Worm (Caenorhabditis elegans) whole organism, L1 larva: ENCODE results near the gene F54F2.9.

ENCODE experiments used
- C34B4.2 ChIP-seq: sonication (generic microtip); optimal IDR thresholded peaks from 2 replicates; lab custom pipeline; 2017; ENCODE audit warnings: mild to moderate bottlenecking, missing genetic modification characterization, missing compliant biosample characterization
- F16B12.6 ChIP-seq: fragments of 150-350 bp; optimal IDR thresholded peaks from 2 replicates; lab custom pipeline; 2014; ENCODE audit warnings: missing biosample characterization, missing genetic modification characterization
- Y116A8C.19 ChIP-seq: sonication (generic microtip); optimal IDR thresholded peaks from 2 replicates; lab custom pipeline; 2016; ENCODE audit warnings: missing compliant biosample characterization, missing genetic modification characterization, borderline replicate concordance
- alr-1 ChIP-seq: fragments of 200-800 bp; sonication (Bioruptor generic); optimal IDR thresholded peaks from 2 replicates; lab custom pipeline; 2018; ENCODE audit warnings: borderline replicate concordance, mild to moderate bottlenecking, missing genetic modification characterization, missing compliant biosample characterization
- aly-2 ChIP-seq: fragments of 150-350 bp; optimal IDR thresholded peaks from 2 replicates; lab custom pipeline; 2014; ENCODE audit warnings: missing biosample characterization, missing genetic modification characterization
- ceh-63 ChIP-seq: fragments of 200-800 bp; sonication (Bioruptor generic); optimal IDR thresholded peaks from 2 replicates; lab custom pipeline; 2018; ENCODE audit warnings: mild to moderate bottlenecking, missing genetic modification characterization, missing compliant biosample characterization
- ceh-82 ChIP-seq, 3 experiments: fragments of 150-350 bp in 1 of 3; sonication (generic microtip) in 2 of 3; optimal IDR thresholded peaks; 2 replicates each; lab custom pipeline; 2014 to 2017; ENCODE audit warnings: missing biosample characterization in 3 of 3, missing genetic modification characterization in 3 of 3
- ceh-88 ChIP-seq: fragments of 200-800 bp; sonication (Bioruptor generic); IDR thresholded peaks from 2 replicates; pipeline ENCODE4 v1.3.6; 2022; ENCODE audit warnings: missing genetic modification characterization, missing compliant biosample characterization
- ces-1 ChIP-seq: fragments of 150-350 bp; optimal IDR thresholded peaks from 2 replicates; lab custom pipeline; 2014; ENCODE audit warnings: missing biosample characterization, missing genetic modification reagents, missing genetic modification characterization
- dpl-1 ChIP-seq, 3 experiments: fragments of 150-350 bp in 2 of 3; sonication (generic microtip) in 1 of 3; optimal IDR thresholded peaks; 2 replicates each; lab custom pipeline; 2014 to 2017; ENCODE audit warnings: missing biosample characterization in 3 of 3, missing genetic modification characterization in 3 of 3, missing genetic modification reagents in 3 of 3
- efl-1 ChIP-seq, 4 experiments: fragments of 150-350 bp; optimal IDR thresholded peaks in 3 of 4; peaks in 1 of 4; 1 replicate in 1 of 4; 2 replicates in 3 of 4; lab custom pipeline; 2014; ENCODE audit warnings: missing biosample characterization in 2 of 4, missing genetic modification characterization in 2 of 4, missing genetic modification reagents in 2 of 4
- efl-3 ChIP-seq: fragments of 200-800 bp; sonication (Bioruptor generic); optimal IDR thresholded peaks from 2 replicates; lab custom pipeline; 2018; ENCODE audit warnings: mild to moderate bottlenecking, missing genetic modification characterization, missing compliant biosample characterization
- elt-2 ChIP-seq: sonication (generic microtip); optimal IDR thresholded peaks from 2 replicates; lab custom pipeline; 2016; ENCODE audit warnings: missing genetic modification characterization, mild to moderate bottlenecking, inconsistent platforms, missing compliant biosample characterization, missing genetic modification reagents
- elt-3 ChIP-seq, 6 experiments: fragments of 150-350 bp in 1 of 6; sonication (generic microtip); optimal IDR thresholded peaks; 2 replicates each; lab custom pipeline; 2017 to 2018; ENCODE audit warnings: missing biosample characterization in 6 of 6, missing genetic modification characterization in 6 of 6, inconsistent platforms in 1 of 6
- ets-5 ChIP-seq: fragments of 200-800 bp; sonication (Bioruptor generic); IDR thresholded peaks from 2 replicates; pipeline ENCODE4 v1.3.6; 2022; ENCODE audit warnings: missing genetic modification characterization, missing compliant biosample characterization
- fkh-10 ChIP-seq: sonication (generic microtip); optimal IDR thresholded peaks from 2 replicates; lab custom pipeline; 2017; ENCODE audit warnings: missing biosample characterization, missing genetic modification reagents, missing genetic modification characterization
- fkh-4 ChIP-seq: sonication (generic microtip); optimal IDR thresholded peaks from 2 replicates; lab custom pipeline; 2016; ENCODE audit warnings: missing compliant biosample characterization, missing genetic modification characterization, borderline replicate concordance
- fkh-8 ChIP-seq: sonication (generic microtip); optimal IDR thresholded peaks from 2 replicates; lab custom pipeline; 2016; ENCODE audit warnings: mild to moderate bottlenecking, missing genetic modification characterization, missing compliant biosample characterization
- hlh-17 ChIP-seq: fragments of 200-800 bp; sonication (Bioruptor generic); optimal IDR thresholded peaks from 2 replicates; lab custom pipeline; 2018; ENCODE audit warnings: missing genetic modification characterization, mild to moderate bottlenecking, missing compliant biosample characterization, moderate library complexity, borderline replicate concordance
- hpl-2 ChIP-seq: fragments of 150-350 bp; optimal IDR thresholded peaks from 2 replicates; lab custom pipeline; 2014; ENCODE audit warnings: missing biosample characterization, missing genetic modification reagents, missing genetic modification characterization
- irx-1 ChIP-seq: sonication (generic microtip); optimal IDR thresholded peaks from 2 replicates; lab custom pipeline; 2016; ENCODE audit warnings: missing genetic modification characterization, missing compliant biosample characterization
- jun-1 ChIP-seq: fragments of 150-350 bp; optimal IDR thresholded peaks from 2 replicates; lab custom pipeline; 2014; ENCODE audit warnings: missing biosample characterization, missing genetic modification reagents, missing genetic modification characterization
- lin-13 ChIP-seq: fragments of 150-350 bp; optimal IDR thresholded peaks from 2 replicates; lab custom pipeline; 2014; ENCODE audit warnings: missing biosample characterization, missing genetic modification reagents, missing genetic modification characterization
- lin-14 ChIP-seq: fragments of 200-800 bp; sonication (Bioruptor generic); optimal IDR thresholded peaks from 2 replicates; lab custom pipeline; 2018; ENCODE audit warnings: mild to moderate bottlenecking, missing genetic modification characterization, moderate library complexity, missing compliant biosample characterization
- lin-15B ChIP-seq: fragments of 150-350 bp; sonication (generic microtip); optimal IDR thresholded peaks from 3 replicates; lab custom pipeline; 2014; ENCODE audit warnings: missing biosample characterization, missing genetic modification characterization
- lin-39 ChIP-seq: fragments of 150-350 bp; optimal IDR thresholded peaks from 2 replicates; lab custom pipeline; 2014; ENCODE audit warnings: missing biosample characterization, missing genetic modification reagents, missing genetic modification characterization
- lsy-2 ChIP-seq, 2 experiments: fragments of 150-350 bp; optimal IDR thresholded peaks; 2 replicates each; lab custom pipeline; 2014; ENCODE audit warnings: missing biosample characterization in 2 of 2, missing genetic modification characterization in 2 of 2
- mab-9 ChIP-seq: fragments of 200-800 bp; sonication (Bioruptor generic); IDR thresholded peaks from 2 replicates; pipeline ENCODE4 v1.3.6; 2022; ENCODE audit warnings: missing genetic modification reagents, missing genetic modification characterization, missing compliant biosample characterization
- mdl-1 ChIP-seq, 2 experiments: fragments of 150-350 bp; optimal IDR thresholded peaks; 2 replicates each; lab custom pipeline; 2014 to 2017; ENCODE audit warnings: missing biosample characterization in 2 of 2, missing genetic modification characterization in 2 of 2, inconsistent platforms in 1 of 2
- mep-1 ChIP-seq: fragments of 150-350 bp; optimal IDR thresholded peaks from 2 replicates; lab custom pipeline; 2014; ENCODE audit warnings: missing biosample characterization, missing genetic modification characterization
- nhr-11 ChIP-seq: fragments of 150-350 bp; optimal IDR thresholded peaks from 2 replicates; lab custom pipeline; 2014; ENCODE audit warnings: missing biosample characterization, missing genetic modification characterization
- nhr-19 ChIP-seq: fragments of 200-800 bp; sonication (Bioruptor generic); conservative IDR thresholded peaks from 2 replicates; pipeline ENCODE4 v1.3.6; 2022; ENCODE audit warnings: missing genetic modification characterization, missing compliant biosample characterization
- nhr-28 ChIP-seq: fragments of 150-350 bp; optimal IDR thresholded peaks from 2 replicates; lab custom pipeline; 2014; ENCODE audit warnings: missing biosample characterization, missing genetic modification characterization
- nhr-71 ChIP-seq: sonication (generic microtip); optimal IDR thresholded peaks from 2 replicates; lab custom pipeline; 2016; ENCODE audit warnings: mild to moderate bottlenecking, missing genetic modification characterization, moderate library complexity, missing compliant biosample characterization
- nhr-76 ChIP-seq: sonication (generic microtip); optimal IDR thresholded peaks from 2 replicates; lab custom pipeline; 2017; ENCODE audit warnings: missing biosample characterization, missing genetic modification characterization
- nhr-84 ChIP-seq: sonication (generic microtip); optimal IDR thresholded peaks from 2 replicates; lab custom pipeline; 2017; ENCODE audit warnings: missing biosample characterization, missing genetic modification characterization
- nhr-90 ChIP-seq: sonication (generic microtip); optimal IDR thresholded peaks from 2 replicates; lab custom pipeline; 2016; ENCODE audit warnings: mild to moderate bottlenecking, missing genetic modification characterization, missing compliant biosample characterization; ENCODE audit not compliant: poor library complexity
- pqm-1 ChIP-seq: sonication (generic microtip); optimal IDR thresholded peaks from 3 replicates; lab custom pipeline; 2017; ENCODE audit warnings: missing biosample characterization, missing genetic modification characterization
- snu-23 ChIP-seq: sonication (generic microtip); optimal IDR thresholded peaks from 2 replicates; lab custom pipeline; 2016; ENCODE audit warnings: missing genetic modification characterization, missing compliant biosample characterization
- sptf-1 ChIP-seq: fragments of 150-350 bp; optimal IDR thresholded peaks from 2 replicates; lab custom pipeline; 2014; ENCODE audit warnings: missing biosample characterization, missing genetic modification characterization
- sup-37 ChIP-seq: fragments of 200-800 bp; sonication (Bioruptor generic); optimal IDR thresholded peaks from 2 replicates; lab custom pipeline; 2018; ENCODE audit warnings: mild to moderate bottlenecking, missing genetic modification characterization, missing compliant biosample characterization
- tbx-2 ChIP-seq: sonication (generic microtip); optimal IDR thresholded peaks from 2 replicates; lab custom pipeline; 2016; ENCODE audit warnings: missing genetic modification characterization, missing compliant biosample characterization
- tlp-1 ChIP-seq: fragments of 150-350 bp; optimal IDR thresholded peaks from 2 replicates; lab custom pipeline; 2014; ENCODE audit warnings: missing biosample characterization, missing genetic modification characterization
- unc-130 ChIP-seq: fragments of 150-350 bp; optimal IDR thresholded peaks from 2 replicates; lab custom pipeline; 2017; ENCODE audit warnings: missing biosample characterization, missing genetic modification characterization, inconsistent platforms
- unc-30 ChIP-seq: sonication (generic microtip); optimal IDR thresholded peaks from 2 replicates; lab custom pipeline; 2017; ENCODE audit warnings: missing biosample characterization, missing genetic modification characterization
- unc-98 ChIP-seq: fragments of 200-800 bp; sonication (Bioruptor generic); IDR thresholded peaks from 2 replicates; pipeline ENCODE4 v1.3.6; 2022; ENCODE audit warnings: missing genetic modification characterization, missing compliant biosample characterization
- vab-15 ChIP-seq: sonication (generic microtip); optimal IDR thresholded peaks from 2 replicates; lab custom pipeline; 2017; ENCODE audit warnings: missing genotype, mild to moderate bottlenecking, missing genetic modification characterization, missing compliant biosample characterization
- zag-1 ChIP-seq: fragments of 150-350 bp; optimal IDR thresholded peaks from 2 replicates; lab custom pipeline; 2014; ENCODE audit warnings: missing biosample characterization, missing genetic modification characterization
- ztf-4 ChIP-seq: fragments of 150-350 bp; optimal IDR thresholded peaks from 2 replicates; lab custom pipeline; 2014; ENCODE audit warnings: missing biosample characterization, missing genetic modification characterization

The F54F2.9 gene

ce11 chrIII:8869663-8870062 is 42.6 kb upstream of the F54F2.9 start:
- TF ChIP-seq ceh-88 (GFP tag; lab: Robert Waterston, UW) = no peak
- no peak for TF ChIP-seq C34B4.2 (tag; lab: Kevin White, UChicago)
- no peak for TF ChIP-seq nhr-84 (tag; lab: Kevin White, UChicago)
- TF ChIP-seq sptf-1 = no peak

ce11 chrIII:8867922-8868655 is 41.1 kb upstream of the F54F2.9 start:
- TF ChIP-seq elt-3 (tag; optimal IDR thresholded peaks at IDR 0.05; lab: Kevin White, UChicago) (peak in 5 of 6 experiments; percentile 57 to 90 (median 70)), unc-30 (tag; lab: Kevin White, UChicago) (no peak), ces-1 (GFP tag; lab: Kevin White, UChicago) (no peak), F16B12.6 (tag; lab: Kevin White, UChicago) (no peak), unc-130 (tag; lab: Kevin White, UChicago) (no peak), dpl-1 (GFP tag; optimal IDR thresholded peaks at IDR 0.05; lab: Kevin White, UChicago) (peak in 2 of 3 experiments; percentile 2 to 18), lin-39 (tag; lab: Kevin White, UChicago) (no peak), tlp-1 (no peak), sup-37 (no peak), fkh-4 (tag; lab: Kevin White, UChicago) (no peak), snu-23 (GFP tag; lab: Kevin White, UChicago) (peak; percentile 42), lin-13 (GFP tag; lab: Kevin White, UChicago) (no peak), nhr-11 (tag; lab: Kevin White, UChicago) (no peak), efl-1 (optimal IDR thresholded peaks at IDR 0.05; lab: Kevin White, UChicago) (no peak), efl-1 (GFP tag; optimal IDR thresholded peaks at IDR 0.05 in 1 of 2; lab: Kevin White, UChicago) (peak; percentile 5 to 86), lin-14 (GFP tag; lab: Kevin White, UChicago) (peak; percentile 74), nhr-76 (tag; lab: Kevin White, UChicago) (no peak), tbx-2 (tag; lab: Kevin White, UChicago) (no peak), pqm-1 (tag; lab: Kevin White, UChicago) (peak; percentile 77), hlh-17 (GFP tag; lab: Kevin White, UChicago) (no peak), nhr-19 (peak; percentile 24; the same call in 1 of the 2 replicates), nhr-90 (tag; lab: Kevin White, UChicago) (peak; percentile 40), zag-1 (tag; lab: Kevin White, UChicago) (no peak), C34B4.2 (tag; lab: Kevin White, UChicago) (no peak), fkh-10 (GFP tag; lab: Kevin White, UChicago) (no peak), efl-3 (no peak), jun-1 (no peak), elt-2 (tag; lab: Kevin White, UChicago) (peak; percentile 88), fkh-8 (no peak), hpl-2 (GFP tag; lab: Kevin White, UChicago) (peak; percentile 39), mdl-1 (tag; optimal IDR thresholded peaks at IDR 0.05; lab: Kevin White, UChicago) (peak in 1 of 2 experiments; percentile 6), ztf-4 (tag; lab: Kevin White, UChicago) (no peak), irx-1 (tag; lab: Kevin White, UChicago) (no peak), lsy-2 (tag; optimal IDR thresholded peaks at IDR 0.05; lab: Kevin White, UChicago) (peak; percentile 8 to 49), vab-15 (tag; lab: Kevin White, UChicago) (no peak), mab-9 (GFP tag; lab: Robert Waterston, UW) (no peak), Y116A8C.19 (tag; lab: Kevin White, UChicago) (no peak), lin-15B (tag; lab: Kevin White, UChicago) (no peak), ets-5 (GFP tag; lab: Robert Waterston, UW) (no peak), unc-98 (no peak), aly-2 (no peak), mep-1 (tag; lab: Kevin White, UChicago) (peak; percentile 6), ceh-82 (tag; optimal IDR thresholded peaks at IDR 0.05; lab: Kevin White, UChicago) (no peak), alr-1 (tag; lab: Kevin White, UChicago) (no peak), nhr-28 (tag; lab: Kevin White, UChicago) (no peak), nhr-71 (tag; lab: Kevin White, UChicago) (peak; percentile 69), ceh-63 (no peak)
